Comparison of ENCODE assay signal across 1 worm cellular context in genomic region chrIII:10318755-10319154, ce11.
A peak's percentile ranks its signal among the peaks of the same experiment; 100 is the strongest.
TF ChIP-seq lines count a peak whose summit lies in the region.

Gene unc-69, plus strand, starts transcription at chrIII:10318939.

TF ChIP-seq in whole organism, L1 larva, 84 proteins besides CTCF, POLR2A, EP300 and RAD21 (continued from another document):
- TF ChIP-seq rnt-1 (tag; optimal IDR thresholded peaks at IDR 0.05; lab: Kevin White, UChicago) (peak; percentile 59), ama-1 (optimal IDR thresholded peaks at IDR 0.05; lab: Kevin White, UChicago) (no peak), nhr-20 (tag; optimal IDR thresholded peaks at IDR 0.05; lab: Kevin White, UChicago) (peak; percentile 44), ztf-11 (tag; optimal IDR thresholded peaks at IDR 0.05; lab: Kevin White, UChicago) (peak in 1 of 2 experiments; percentile 3), tbx-2 (tag; optimal IDR thresholded peaks at IDR 0.05; lab: Kevin White, UChicago) (peak; percentile 65), elt-3 (tag; optimal IDR thresholded peaks at IDR 0.05; lab: Kevin White, UChicago) (peak in 1 of 6 experiments; percentile 11), ets-5 (GFP tag; IDR thresholded peaks at IDR 0.05; lab: Robert Waterston, UW) (no peak), lsy-2 (tag; optimal IDR thresholded peaks at IDR 0.05; lab: Kevin White, UChicago) (peak; percentile 66 to 79), nhr-71 (tag; optimal IDR thresholded peaks at IDR 0.05; lab: Kevin White, UChicago) (peak; percentile 70)
